Worm (Caenorhabditis elegans) whole organism, L3 larva: ENCODE measurements around the gene B0432.14.
A peak's percentile ranks its signal among the peaks of the same experiment; 100 is the strongest.

Source experiments
- R02D3.7 ChIP-seq: fragments of 150-350 bp; optimal IDR thresholded peaks from 2 replicates; lab custom pipeline; 2014; ENCODE audit warnings: missing biosample characterization, missing genetic modification characterization
- aly-2 ChIP-seq: fragments of 150-350 bp; optimal IDR thresholded peaks from 2 replicates; lab custom pipeline; 2014; ENCODE audit warnings: missing biosample characterization, missing genetic modification characterization
- ama-1 ChIP-seq: fragments of 150-350 bp; optimal IDR thresholded peaks from 2 replicates; lab custom pipeline; 2018
- ceh-16 ChIP-seq: sonication (generic microtip); optimal IDR thresholded peaks from 2 replicates; lab custom pipeline; 2017; ENCODE audit warnings: missing biosample characterization, missing genetic modification characterization
- ceh-28 ChIP-seq: fragments of 150-350 bp; optimal IDR thresholded peaks from 2 replicates; lab custom pipeline; 2014; ENCODE audit warnings: missing biosample characterization, missing genetic modification reagents, missing genetic modification characterization
- ceh-82 ChIP-seq: fragments of 150-350 bp; optimal IDR thresholded peaks from 2 replicates; lab custom pipeline; 2014; ENCODE audit warnings: missing biosample characterization, missing genetic modification characterization
- ceh-9 ChIP-seq: sonication (generic microtip); optimal IDR thresholded peaks from 2 replicates; lab custom pipeline; 2018; ENCODE audit warnings: missing biosample characterization, missing genetic modification characterization
- daf-12 ChIP-seq: fragments of 150-350 bp; optimal IDR thresholded peaks from 2 replicates; lab custom pipeline; 2014; ENCODE audit warnings: missing biosample characterization, missing genetic modification reagents, missing genetic modification characterization
- egl-27 ChIP-seq: sonication (generic microtip); optimal IDR thresholded peaks from 4 replicates; lab custom pipeline; 2017; ENCODE audit warnings: missing biosample characterization, missing genetic modification reagents, missing genetic modification characterization
- egl-5 ChIP-seq: fragments of 150-350 bp; optimal IDR thresholded peaks from 2 replicates; lab custom pipeline; 2017; ENCODE audit warnings: missing biosample characterization, missing genetic modification reagents, missing genetic modification characterization, inconsistent platforms
- elt-1 ChIP-seq: fragments of 150-350 bp; optimal IDR thresholded peaks from 2 replicates; lab custom pipeline; 2014; ENCODE audit warnings: missing biosample characterization, missing genetic modification characterization
- elt-2 ChIP-seq: sonication (generic microtip); optimal IDR thresholded peaks from 2 replicates; lab custom pipeline; 2016; ENCODE audit warnings: missing genetic modification reagents, mild to moderate bottlenecking, missing genetic modification characterization, missing compliant biosample characterization
- eor-1 ChIP-seq, 2 experiments: fragments of 150-350 bp; optimal IDR thresholded peaks; 2 replicates each; lab custom pipeline; 2014 to 2018; ENCODE audit warnings: missing biosample characterization in 2 of 2, missing genetic modification characterization in 2 of 2
- fkh-10 ChIP-seq: sonication (generic microtip); optimal IDR thresholded peaks from 2 replicates; lab custom pipeline; 2017; ENCODE audit warnings: missing biosample characterization, missing genetic modification reagents, missing genetic modification characterization
- fkh-2 ChIP-seq: fragments of 150-350 bp; optimal IDR thresholded peaks from 2 replicates; lab custom pipeline; 2014; ENCODE audit warnings: missing biosample characterization, missing genetic modification reagents, missing genetic modification characterization
- fos-1 ChIP-seq: fragments of 150-350 bp; optimal IDR thresholded peaks from 2 replicates; lab custom pipeline; 2014; ENCODE audit warnings: missing biosample characterization, missing genetic modification characterization
- hmg-11 ChIP-seq: sonication (generic microtip); optimal IDR thresholded peaks from 2 replicates; lab custom pipeline; 2016; ENCODE audit warnings: missing genetic modification characterization, missing compliant biosample characterization
- jun-1 ChIP-seq: fragments of 150-350 bp; optimal IDR thresholded peaks from 2 replicates; lab custom pipeline; 2014; ENCODE audit warnings: missing biosample characterization, missing genetic modification reagents, missing genetic modification characterization
- lin-15B ChIP-seq: fragments of 150-350 bp; optimal IDR thresholded peaks from 2 replicates; lab custom pipeline; 2014; ENCODE audit warnings: missing biosample characterization, missing genetic modification characterization
- lin-39 ChIP-seq: fragments of 150-350 bp; optimal IDR thresholded peaks from 2 replicates; lab custom pipeline; 2018; ENCODE audit warnings: missing biosample characterization, missing genetic modification reagents, missing genetic modification characterization
- lsy-12 ChIP-seq: sonication (generic microtip); optimal IDR thresholded peaks from 2 replicates; lab custom pipeline; 2016; ENCODE audit warnings: mild to moderate bottlenecking, missing genetic modification characterization, missing compliant biosample characterization
- mdl-1 ChIP-seq: fragments of 150-350 bp; optimal IDR thresholded peaks from 2 replicates; lab custom pipeline; 2014; ENCODE audit warnings: missing biosample characterization, missing genetic modification characterization
- mml-1 ChIP-seq: fragments of 150-350 bp; sonication (generic microtip); optimal IDR thresholded peaks from 3 replicates; lab custom pipeline; 2014; ENCODE audit warnings: missing biosample characterization, missing genetic modification characterization
- nfya-1 ChIP-seq: sonication (generic microtip); optimal IDR thresholded peaks from 2 replicates; lab custom pipeline; 2017; ENCODE audit warnings: missing genetic modification characterization, mild to moderate bottlenecking, missing compliant biosample characterization, antibody characterized with exemption, moderate library complexity; ENCODE audit not compliant: insufficient read depth
- nhr-12 ChIP-seq: fragments of 150-350 bp; optimal IDR thresholded peaks from 2 replicates; lab custom pipeline; 2014; ENCODE audit warnings: missing biosample characterization, missing genetic modification characterization
- nhr-23 ChIP-seq: fragments of 150-350 bp; optimal IDR thresholded peaks from 2 replicates; lab custom pipeline; 2014; ENCODE audit warnings: missing biosample characterization, missing genetic modification reagents, missing genetic modification characterization
- nhr-237 ChIP-seq: fragments of 150-350 bp; optimal IDR thresholded peaks from 2 replicates; lab custom pipeline; 2014; ENCODE audit warnings: missing biosample characterization, missing genetic modification characterization
- nhr-25 ChIP-seq: sonication (generic microtip); optimal IDR thresholded peaks from 2 replicates; lab custom pipeline; 2017; ENCODE audit warnings: missing biosample characterization, missing genetic modification characterization
- nhr-28 ChIP-seq: fragments of 150-350 bp; optimal IDR thresholded peaks from 2 replicates; lab custom pipeline; 2014; ENCODE audit warnings: missing biosample characterization, missing genetic modification characterization
- nhr-43 ChIP-seq: sonication (generic microtip); optimal IDR thresholded peaks from 2 replicates; lab custom pipeline; 2016; ENCODE audit warnings: mild to moderate bottlenecking, missing genetic modification characterization, missing compliant biosample characterization; ENCODE audit not compliant: poor library complexity, severe bottlenecking
- nhr-67 ChIP-seq: fragments of 150-350 bp; optimal IDR thresholded peaks from 2 replicates; lab custom pipeline; 2014; ENCODE audit warnings: missing biosample characterization, missing genetic modification characterization
- nhr-76 ChIP-seq: fragments of 150-350 bp; sonication (generic microtip); optimal IDR thresholded peaks from 5 replicates; lab custom pipeline; 2014; ENCODE audit warnings: missing biosample characterization, missing genetic modification characterization
- nhr-77 ChIP-seq: fragments of 150-350 bp; optimal IDR thresholded peaks from 2 replicates; lab custom pipeline; 2014; ENCODE audit warnings: missing biosample characterization, missing genetic modification characterization
- pha-4 ChIP-seq: fragments of 150-350 bp; optimal IDR thresholded peaks from 2 replicates; lab custom pipeline; 2014; ENCODE audit warnings: missing biosample characterization, missing genetic modification reagents, missing genetic modification characterization
- pqm-1 ChIP-seq: fragments of 150-350 bp; optimal IDR thresholded peaks from 2 replicates; lab custom pipeline; 2017; ENCODE audit warnings: missing biosample characterization, missing genetic modification characterization, inconsistent platforms
- sea-2 ChIP-seq: fragments of 150-350 bp; sonication (generic microtip); optimal IDR thresholded peaks from 4 replicates; lab custom pipeline; 2014; ENCODE audit warnings: missing biosample characterization, missing genetic modification reagents, missing genetic modification characterization
- skn-1 ChIP-seq: fragments of 150-350 bp; optimal IDR thresholded peaks from 2 replicates; lab custom pipeline; 2014; ENCODE audit warnings: missing biosample characterization, missing genetic modification characterization
- snpc-4 ChIP-seq: fragments of 150-350 bp; optimal IDR thresholded peaks from 2 replicates; lab custom pipeline; 2014; ENCODE audit warnings: missing biosample characterization, missing genetic modification characterization
- tbx-2 ChIP-seq: sonication (generic microtip); optimal IDR thresholded peaks from 2 replicates; lab custom pipeline; 2016; ENCODE audit warnings: mild to moderate bottlenecking, missing genetic modification characterization, missing compliant biosample characterization
- unc-39 ChIP-seq: sonication (generic microtip); optimal IDR thresholded peaks from 4 replicates; lab custom pipeline; 2017; ENCODE audit warnings: missing biosample characterization, missing genetic modification characterization
- unc-62 ChIP-seq: fragments of 150-350 bp; sonication (generic microtip); optimal IDR thresholded peaks from 4 replicates; lab custom pipeline; 2014; ENCODE audit warnings: missing biosample characterization, missing genetic modification reagents, missing genetic modification characterization
- zag-1 ChIP-seq: fragments of 150-350 bp; optimal IDR thresholded peaks from 2 replicates; lab custom pipeline; 2014; ENCODE audit warnings: missing biosample characterization, missing genetic modification characterization
- ztf-11 ChIP-seq: fragments of 150-350 bp; optimal IDR thresholded peaks from 2 replicates; lab custom pipeline; 2014; ENCODE audit warnings: missing biosample characterization, missing genetic modification characterization

Gene B0432.14

ce11 chrII:217308-217707 is 46.8 kb upstream of the B0432.14 start:
- no peak for TF ChIP-seq sea-2 (GFP tag; lab: Kevin White, UChicago)
- TF ChIP-seq nhr-67 (tag; lab: Kevin White, UChicago) = no peak
- TF ChIP-seq skn-1 (tag; lab: Kevin White, UChicago) = no peak
- TF ChIP-seq egl-27 (tag; lab: Kevin White, UChicago) = no peak
- no peak for TF ChIP-seq ceh-82 (tag; lab: Kevin White, UChicago)
- no peak for TF ChIP-seq mdl-1 (tag; lab: Kevin White, UChicago)
- TF ChIP-seq ceh-16 (tag; lab: Kevin White, UChicago) = no peak
- no peak for TF ChIP-seq aly-2 (tag; lab: Kevin White, UChicago)
- TF ChIP-seq lin-39 (tag; lab: Kevin White, UChicago) = no peak

DNA sequence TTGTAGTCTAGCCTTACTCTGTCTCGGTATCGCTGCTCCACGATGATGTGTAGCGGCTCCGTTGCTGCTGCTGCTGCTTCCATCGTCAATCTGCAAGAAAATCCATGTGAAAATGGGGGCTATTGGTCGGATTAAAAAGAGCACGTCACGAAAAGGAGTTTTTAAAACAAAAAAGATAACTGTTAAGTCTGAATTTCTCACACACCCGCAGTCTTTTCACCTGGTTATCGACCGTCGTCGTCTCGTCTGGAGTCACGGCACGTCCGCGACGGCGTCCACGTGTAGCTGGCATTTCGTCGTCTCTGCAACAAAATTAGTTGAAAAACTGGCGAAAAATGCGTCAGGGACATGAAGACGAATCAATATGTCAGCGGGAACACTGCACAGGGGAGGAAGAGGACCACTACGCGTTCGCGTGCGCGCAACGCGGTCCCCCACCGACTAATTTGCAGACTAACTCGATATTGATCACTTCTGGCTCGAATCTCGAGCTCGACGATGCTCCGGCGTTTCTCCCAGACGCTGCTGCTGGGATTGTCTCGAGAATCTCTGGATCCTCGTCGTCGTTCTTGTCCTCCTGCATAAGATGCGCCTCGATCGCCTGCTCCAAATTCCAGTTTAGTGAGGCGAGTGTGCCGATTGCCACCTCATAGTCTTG is 44.2 kb upstream of the B0432.14 start:
- no peak for TF ChIP-seq ceh-16 (tag; lab: Kevin White, UChicago)
- TF ChIP-seq egl-27 (tag; lab: Kevin White, UChicago) = no peak
- TF ChIP-seq elt-2 = no peak
- TF ChIP-seq mml-1 (tag; lab: Kevin White, UChicago) = no peak
- TF ChIP-seq fkh-2 (tag; lab: Kevin White, UChicago) = no peak
- TF ChIP-seq mdl-1 (tag; lab: Kevin White, UChicago) = no peak
- TF ChIP-seq ceh-82 (tag; lab: Kevin White, UChicago) = no peak
- TF ChIP-seq fos-1 = no peak
- TF ChIP-seq aly-2 (tag; lab: Kevin White, UChicago) = no peak
- TF ChIP-seq nhr-43 (tag; lab: Kevin White, UChicago) = no peak
- TF ChIP-seq nhr-28 = no peak
- no peak for TF ChIP-seq lin-15B
- TF ChIP-seq unc-39 (tag; lab: Kevin White, UChicago) = no peak
- no peak for TF ChIP-seq eor-1 (tag; optimal IDR thresholded peaks at IDR 0.05; lab: Kevin White, UChicago)
- no peak for TF ChIP-seq snpc-4 (tag; lab: Kevin White, UChicago)
- no peak for TF ChIP-seq hmg-11
- TF ChIP-seq daf-12 = no peak
- TF ChIP-seq nhr-237 (tag; lab: Kevin White, UChicago) = no peak
- no peak for TF ChIP-seq lin-39 (tag; lab: Kevin White, UChicago)

- TF ChIP-seq daf-12 (no peak), nhr-67 (tag; lab: Kevin White, UChicago) (no peak), elt-1 (no peak), mdl-1 (tag; lab: Kevin White, UChicago) (no peak), nfya-1 (tag; lab: Kevin White, UChicago) (no peak), fkh-10 (GFP tag; lab: Kevin White, UChicago) (no peak), ceh-9 (tag; lab: Kevin White, UChicago) (no peak), ceh-16 (tag; lab: Kevin White, UChicago) (no peak), unc-62 (GFP tag; lab: Kevin White, UChicago) (no peak), nhr-43 (tag; lab: Kevin White, UChicago) (no peak), nhr-25 (no peak), nhr-77 (tag; lab: Kevin White, UChicago) (no peak), zag-1 (tag; lab: Kevin White, UChicago) (no peak), lin-39 (tag; lab: Kevin White, UChicago) (no peak), nhr-28 (no peak), fos-1 (no peak), ceh-28 (no peak), lin-15B (no peak), tbx-2 (tag; lab: Kevin White, UChicago) (no peak), lsy-12 (tag; lab: Kevin White, UChicago) (no peak)
Measured at ce11 chrII:220602-221001, 43.6 kb upstream of the B0432.14 start, which contains the start of gene ubxn-3. Gene ubxn-3, minus strand, starts transcription at chrII:220667.

- TF ChIP-seq nhr-77 (tag; lab: Kevin White, UChicago) (no peak), egl-27 (tag; lab: Kevin White, UChicago) (no peak), R02D3.7 (peak; percentile 3), pha-4 (tag; lab: Kevin White, UChicago) (peak; percentile 47), ceh-82 (tag; lab: Kevin White, UChicago) (no peak), nhr-28 (no peak), mml-1 (tag; lab: Kevin White, UChicago) (no peak), mdl-1 (tag; lab: Kevin White, UChicago) (peak; percentile 40), nhr-23 (peak; percentile 81), nhr-76 (tag; lab: Kevin White, UChicago) (no peak), elt-2 (peak; percentile 56), nhr-43 (tag; lab: Kevin White, UChicago) (no peak), eor-1 (tag; optimal IDR thresholded peaks at IDR 0.05; lab: Kevin White, UChicago) (no peak), skn-1 (tag; lab: Kevin White, UChicago) (peak; percentile 37), ztf-11 (no peak), tbx-2 (tag; lab: Kevin White, UChicago) (peak; percentile 58), fkh-2 (tag; lab: Kevin White, UChicago) (no peak), nhr-12 (tag; lab: Kevin White, UChicago) (no peak), pqm-1 (tag; lab: Kevin White, UChicago) (peak; percentile 46), unc-62 (GFP tag; lab: Kevin White, UChicago) (peak; percentile 64), sea-2 (GFP tag; lab: Kevin White, UChicago) (no peak), nfya-1 (tag; lab: Kevin White, UChicago) (peak; percentile 86), ceh-16 (tag; lab: Kevin White, UChicago) (no peak), ama-1 (peak; percentile 41), jun-1 (tag; lab: Kevin White, UChicago) (peak; percentile 81), fkh-10 (GFP tag; lab: Kevin White, UChicago) (no peak), hmg-11 (peak; percentile 85), egl-5 (tag; lab: Kevin White, UChicago) (peak; percentile 15)
Measured at ce11 chrII:221212-221611, 42.9 kb upstream of the B0432.14 start.
